Worm (Caenorhabditis elegans): Measurements from ENCODE around the gene T23F11.4.

Gene T23F11.4

ce11 chrIII:4666753-4667400, 1.7 kb upstream of the T23F11.4 start (continued):
- TF ChIP-seq ceh-24 (tag; optimal IDR thresholded peaks at IDR 0.05), result no peak
- TF ChIP-seq ceh-2 (tag; optimal IDR thresholded peaks at IDR 0.05), result peak; percentile 41
- peak; percentile 92 for TF ChIP-seq ceh-34 (tag; optimal IDR thresholded peaks at IDR 0.05)
- peak; percentile 33 for TF ChIP-seq elt-2 (tag; optimal IDR thresholded peaks at IDR 0.05)
- peak; percentile 49 for TF ChIP-seq ceh-6 (GFP tag; optimal IDR thresholded peaks at IDR 0.05)
- peak; percentile 26 for TF ChIP-seq C08G9.2 (tag; optimal IDR thresholded peaks at IDR 0.05)
- TF ChIP-seq ref-2 (tag; optimal IDR thresholded peaks at IDR 0.05), result peak; percentile 63
- TF ChIP-seq tbx-2 (tag; optimal IDR thresholded peaks at IDR 0.05), result peak; percentile 64
- TF ChIP-seq tbx-7 (tag; optimal IDR thresholded peaks at IDR 0.05), result no peak
- TF ChIP-seq unc-86 (tag; optimal IDR thresholded peaks at IDR 0.05), result no peak
- no peak for TF ChIP-seq C38D4.7 (GFP tag; optimal IDR thresholded peaks at IDR 0.05)
- no peak for TF ChIP-seq pqm-1 (tag; optimal IDR thresholded peaks at IDR 0.05)
- TF ChIP-seq ceh-30 (tag; optimal IDR thresholded peaks at IDR 0.05), result peak; percentile 38
- TF ChIP-seq pha-2 (tag; optimal IDR thresholded peaks at IDR 0.05), result no peak
- TF ChIP-seq ama-1 (optimal IDR thresholded peaks at IDR 0.05), result no peak
- TF ChIP-seq elt-4 (tag; optimal IDR thresholded peaks at IDR 0.05), result no peak
- TF ChIP-seq odd-2 (tag; optimal IDR thresholded peaks at IDR 0.05), result no peak

DNA sequence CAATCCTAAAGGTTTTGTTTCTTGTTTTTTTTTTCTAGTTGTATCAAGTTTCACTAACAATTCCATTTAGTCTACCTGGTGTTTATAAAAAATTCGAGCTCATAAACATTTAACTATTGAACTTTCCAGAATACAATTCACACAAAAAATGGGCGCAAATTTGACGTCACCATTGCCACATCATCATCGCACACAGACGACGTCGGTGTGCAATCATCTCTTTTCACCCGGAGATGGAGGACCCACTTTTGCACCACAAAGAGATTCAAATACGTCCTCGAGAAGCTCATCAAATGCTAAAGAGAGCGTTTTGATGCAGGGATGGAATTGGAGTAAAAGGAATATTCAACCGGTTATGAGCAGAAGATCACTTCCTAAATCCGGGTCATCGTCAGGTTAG, 5.7 kb downstream of the T23F11.4 start:
- TF ChIP-seq tbx-7 (tag; optimal IDR thresholded peaks at IDR 0.05) (no peak), odd-2 (tag; optimal IDR thresholded peaks at IDR 0.05) (no peak), pat-9 (tag; optimal IDR thresholded peaks at IDR 0.05) (no peak), mec-3 (tag; optimal IDR thresholded peaks at IDR 0.05; ENCODE audit: borderline replicate concordance) (no peak), eyg-1 (tag; optimal IDR thresholded peaks at IDR 0.05) (no peak), pax-1 (tag; optimal IDR thresholded peaks at IDR 0.05) (no peak), fkh-6 (tag; optimal IDR thresholded peaks at IDR 0.05) (no peak), ceh-45 (GFP tag; IDR thresholded peaks at IDR 0.05) (no peak), ceh-6 (GFP tag; optimal IDR thresholded peaks at IDR 0.05) (no peak), lim-6 (tag; optimal IDR thresholded peaks at IDR 0.05) (no peak), ttx-3 (tag; optimal IDR thresholded peaks at IDR 0.05) (no peak), dmd-4 (tag; optimal IDR thresholded peaks at IDR 0.05; ENCODE audit: borderline replicate concordance) (no peak), tbx-2 (tag; optimal IDR thresholded peaks at IDR 0.05) (no peak), unc-3 (GFP tag; conservative IDR thresholded peaks at IDR 0.05) (no peak), unc-3 (tag; optimal IDR thresholded peaks at IDR 0.05) (no peak), ahr-1 (tag; optimal IDR thresholded peaks at IDR 0.05) (no peak), syd-9 (tag; optimal IDR thresholded peaks at IDR 0.05) (no peak), sdc-2 (tag; optimal IDR thresholded peaks at IDR 0.05) (no peak), che-1 (tag; optimal IDR thresholded peaks at IDR 0.05) (no peak)

DNA sequence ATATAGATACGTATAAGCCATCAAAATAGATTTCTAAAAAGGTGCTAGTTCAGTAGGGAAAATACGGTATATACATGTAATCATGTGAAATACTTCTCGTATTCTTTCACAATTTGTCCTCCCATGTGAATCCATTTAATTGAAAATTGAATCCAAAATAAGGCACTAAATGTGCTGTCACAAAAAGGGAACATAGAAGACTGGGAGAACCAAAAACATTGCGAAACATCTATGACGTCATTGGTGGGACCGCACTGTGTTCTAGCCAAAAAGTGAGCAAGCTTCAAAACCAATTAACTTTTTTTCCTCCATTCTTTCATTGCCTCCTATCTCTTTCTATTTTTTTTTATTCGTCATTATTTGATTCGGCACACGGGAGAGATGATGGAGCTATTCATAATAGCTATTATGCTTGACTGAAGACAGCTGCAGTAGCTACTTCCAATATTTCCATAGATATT, 6.8 kb downstream of the T23F11.4 start, which contains the start of gene cdka-1:
cdka-1 (plus strand) TSS at position 411 of the 461 bp plus-strand sequence.
- no peak for TF ChIP-seq Y22D7AL.16 (tag; optimal IDR thresholded peaks at IDR 0.05)
- TF ChIP-seq mec-3 (tag; optimal IDR thresholded peaks at IDR 0.05; ENCODE audit: borderline replicate concordance), result no peak
- no peak for TF ChIP-seq elt-4 (tag; optimal IDR thresholded peaks at IDR 0.05)
- no peak for TF ChIP-seq pros-1 (tag; optimal IDR thresholded peaks at IDR 0.05)
- TF ChIP-seq sdc-2 (tag; optimal IDR thresholded peaks at IDR 0.05), result no peak
- no peak for TF ChIP-seq C08G9.2 (tag; optimal IDR thresholded peaks at IDR 0.05)
- no peak for TF ChIP-seq nhr-11 (tag; optimal IDR thresholded peaks at IDR 0.05)
- TF ChIP-seq pqm-1 (tag; optimal IDR thresholded peaks at IDR 0.05), result no peak
- TF ChIP-seq pha-2 (tag; optimal IDR thresholded peaks at IDR 0.05), result no peak
- no peak for TF ChIP-seq ceh-45 (GFP tag; IDR thresholded peaks at IDR 0.05)
- no peak for TF ChIP-seq ama-1 (optimal IDR thresholded peaks at IDR 0.05)
- TF ChIP-seq fkh-10 (GFP tag; optimal IDR thresholded peaks at IDR 0.05), result no peak
- TF ChIP-seq ztf-16 (tag; optimal IDR thresholded peaks at IDR 0.05), result no peak
- no peak for TF ChIP-seq K09A11.1 (tag; optimal IDR thresholded peaks at IDR 0.05; ENCODE audit: insufficient read depth)
- no peak for TF ChIP-seq unc-86 (tag; optimal IDR thresholded peaks at IDR 0.05)
- no peak for TF ChIP-seq ceh-9 (tag; optimal IDR thresholded peaks at IDR 0.05)
- TF ChIP-seq tbx-7 (tag; optimal IDR thresholded peaks at IDR 0.05), result no peak
- no peak for TF ChIP-seq ceh-14 (tag; optimal IDR thresholded peaks at IDR 0.05)

Measured in whole organism, late embryonic.